Worm (Caenorhabditis elegans): ENCODE measurements around the gene T23F6.3.

DNA sequence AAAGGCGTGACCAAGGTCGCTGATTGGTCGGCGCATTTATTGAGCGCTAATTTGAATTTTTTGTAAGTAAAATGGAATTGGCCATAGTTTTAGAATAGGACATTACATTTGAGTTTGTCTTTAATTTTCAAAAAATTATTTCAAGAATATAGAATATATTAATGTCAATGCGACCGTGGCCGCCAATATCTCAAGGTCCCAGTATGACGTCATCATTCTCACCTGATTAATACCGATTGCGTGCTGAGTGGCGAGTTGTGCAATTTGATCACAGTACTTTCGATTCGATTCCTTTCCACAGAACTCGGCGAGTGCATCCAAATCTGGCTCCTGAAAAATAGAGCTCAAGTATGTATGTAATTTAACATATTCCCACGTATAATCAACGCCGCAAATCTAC is 31.1 kb upstream of the T23F6.3 start:
- TF ChIP-seq tab-1 (GFP tag; IDR thresholded peaks at IDR 0.05), result no peak
- TF ChIP-seq cog-1 (tag; optimal IDR thresholded peaks at IDR 0.05), result no peak
